Fruit fly (Drosophila melanogaster) whole organism, adult: ENCODE results near the gene CG13300.

Experiments used
- CG11617 ChIP-seq: fragments of 200-800 bp; sonication (Bioruptor generic); optimal IDR thresholded peaks from 2 replicates; lab custom pipeline; 2017; ENCODE audit warnings: mild to moderate bottlenecking, missing biosample characterization, missing genetic modification reagents, missing genetic modification characterization
- CG14711 ChIP-seq: fragments of 200-800 bp; sonication (Bioruptor generic); optimal IDR thresholded peaks from 2 replicates; lab custom pipeline; 2018; ENCODE audit warnings: missing biosample characterization, mild to moderate bottlenecking, missing genetic modification characterization, moderate library complexity
- CG5204 ChIP-seq: fragments of 200-800 bp; sonication (Bioruptor generic); optimal IDR thresholded peaks from 2 replicates; lab custom pipeline; 2016; ENCODE audit warnings: missing biosample characterization, missing genetic modification characterization
- Clk ChIP-seq: fragments of 200-800 bp; sonication (Bioruptor generic); optimal IDR thresholded peaks from 2 replicates; lab custom pipeline; 2017; ENCODE audit warnings: missing biosample characterization, missing genetic modification characterization
- Mnt ChIP-seq: fragments of 200-800 bp; sonication (Bioruptor generic); optimal IDR thresholded peaks from 2 replicates; lab custom pipeline; 2016; ENCODE audit warnings: missing biosample characterization, mild to moderate bottlenecking, missing genetic modification characterization
- cnc ChIP-seq, 2 experiments: fragments of >200 bp; optimal IDR thresholded peaks; 2 replicates each; lab custom pipeline; 2017
- ovo ChIP-seq: fragments of 200-800 bp; sonication (Bioruptor generic); optimal IDR thresholded peaks from 2 replicates; lab custom pipeline; 2016; ENCODE audit warnings: missing biosample characterization, missing genetic modification characterization

DNA sequence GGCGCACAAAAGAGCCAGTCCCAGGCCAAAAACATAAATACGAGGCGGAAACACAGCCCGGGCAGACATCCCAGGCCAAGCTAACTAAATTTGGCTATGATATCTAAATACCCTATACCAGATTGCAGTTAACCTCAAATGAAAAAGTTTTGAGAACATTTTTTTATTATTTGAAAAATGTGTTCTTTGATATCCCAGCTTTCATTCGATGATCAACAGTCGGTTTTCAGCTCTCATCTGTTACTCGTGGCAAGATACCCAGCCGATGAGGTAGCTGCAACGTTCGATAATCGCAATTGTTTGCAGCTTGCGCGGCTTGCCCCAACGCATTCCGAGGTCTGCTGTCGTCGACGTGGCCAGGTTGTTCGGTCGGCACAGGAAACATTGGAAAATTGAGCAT is 44.9 kb downstream of the CG13300 start:
- TF ChIP-seq CG14711 (tag; lab: Kevin White, UChicago) (no peak), cnc (optimal IDR thresholded peaks at IDR 0.05; lab: Kevin White, UChicago) (no peak), CG11617 (GFP tag; lab: Kevin White, UChicago) (no peak), Mnt (GFP tag; lab: Kevin White, UChicago) (no peak), ovo (no peak), CG5204 (GFP tag; lab: Kevin White, UChicago) (no peak), Clk (GFP tag; lab: Kevin White, UChicago) (no peak)
